Fruit fly (Drosophila melanogaster): Measurements from ENCODE around the gene Grip75.

DNA sequence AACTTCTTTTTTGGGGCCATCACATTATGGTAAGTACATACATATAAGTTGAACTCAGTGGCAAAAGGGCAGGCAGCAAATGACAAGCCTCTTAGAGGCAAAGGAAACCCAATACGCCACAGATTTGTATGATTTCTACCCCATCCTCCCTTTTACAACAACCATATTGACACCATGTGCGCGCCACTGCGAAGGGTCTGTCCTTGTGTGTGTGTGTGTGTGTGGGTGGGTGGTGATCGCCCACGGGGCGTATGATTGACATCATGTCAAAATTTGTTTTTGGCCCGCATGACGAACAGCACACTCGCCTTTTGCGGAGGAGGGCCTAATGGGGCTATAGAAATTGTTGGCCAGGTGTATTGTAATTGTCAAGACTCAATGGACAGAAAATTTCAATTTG, 16.5 kb downstream of the Grip75 start:
- no peak for TF ChIP-seq psq (optimal IDR thresholded peaks at IDR 0.05)
- TF ChIP-seq insv (optimal IDR thresholded peaks at IDR 0.05) = no peak
- TF ChIP-seq Sin3A (optimal IDR thresholded peaks at IDR 0.05) = no peak
- no peak for TF ChIP-seq ttk (optimal IDR thresholded peaks at IDR 0.05)
- no peak for TF ChIP-seq h (optimal IDR thresholded peaks at IDR 0.05)
- TF ChIP-seq Myc (optimal IDR thresholded peaks at IDR 0.05) = no peak
